Worm (Caenorhabditis elegans) whole organism, L4 larva: Measurements from ENCODE around the gene F59B2.3.

ENCODE experiments used
- F10B5.3 ChIP-seq: sonication (generic microtip); optimal IDR thresholded peaks from 2 replicates; lab custom pipeline; 2016; ENCODE audit warnings: mild to moderate bottlenecking, missing genetic modification characterization, missing compliant biosample characterization
- F26F4.8 ChIP-seq: fragments of 200-800 bp; sonication (Bioruptor generic); conservative IDR thresholded peaks from 2 replicates; pipeline ENCODE4 v1.3.6; 2022; ENCODE audit warnings: missing genetic modification characterization, missing compliant biosample characterization
- F49E8.2 ChIP-seq: sonication (generic microtip); optimal IDR thresholded peaks from 2 replicates; lab custom pipeline; 2016; ENCODE audit warnings: missing compliant biosample characterization, mild to moderate bottlenecking, missing genetic modification characterization, borderline replicate concordance
- T20F7.1 ChIP-seq: fragments of 200-800 bp; sonication (Bioruptor generic); optimal IDR thresholded peaks from 2 replicates; lab custom pipeline; 2018; ENCODE audit warnings: mild to moderate bottlenecking, missing genetic modification characterization, missing compliant biosample characterization
- T26A8.4 ChIP-seq: fragments of 200-800 bp; sonication (Bioruptor generic); IDR thresholded peaks from 2 replicates; pipeline ENCODE4 v1.3.6; 2022; ENCODE audit warnings: missing genetic modification characterization, missing compliant biosample characterization
- Y75B8A.6 ChIP-seq: fragments of 200-800 bp; sonication (Bioruptor generic); IDR thresholded peaks from 2 replicates; pipeline ENCODE4 v1.3.6; 2022; ENCODE audit warnings: missing genetic modification reagents, missing genetic modification characterization, missing compliant biosample characterization
- ZK337.2 ChIP-seq: fragments of 200-800 bp; sonication (Bioruptor generic); IDR thresholded peaks from 2 replicates; pipeline ENCODE4 v1.3.6; 2022; ENCODE audit warnings: missing genetic modification reagents, missing genetic modification characterization, missing compliant biosample characterization
- aha-1 ChIP-seq: fragments of 150-350 bp; peaks from one replicate; lab custom pipeline; 2014; ENCODE audit warnings: missing biosample characterization, missing genetic modification characterization
- ceh-20 ChIP-seq: fragments of 200-800 bp; sonication (Bioruptor generic); IDR thresholded peaks from 2 replicates; pipeline ENCODE4 v1.3.6; 2022; ENCODE audit warnings: missing genetic modification reagents, missing genetic modification characterization, missing compliant biosample characterization
- ceh-44 ChIP-seq: fragments of 200-800 bp; sonication (Bioruptor generic); IDR thresholded peaks from 2 replicates; pipeline ENCODE4 v1.3.6; 2022; ENCODE audit warnings: missing genetic modification reagents, missing genetic modification characterization, missing compliant biosample characterization
- ceh-82 ChIP-seq: sonication (generic microtip); optimal IDR thresholded peaks from 2 replicates; lab custom pipeline; 2017; ENCODE audit warnings: missing biosample characterization, missing genetic modification characterization
- ctbp-1 ChIP-seq: fragments of 200-800 bp; sonication (Bioruptor generic); IDR thresholded peaks from 2 replicates; pipeline ENCODE4 v1.3.6; 2022; ENCODE audit warnings: missing genetic modification reagents, missing genetic modification characterization, missing compliant biosample characterization
- daf-19 ChIP-seq: fragments of 200-800 bp; sonication (Bioruptor generic); conservative IDR thresholded peaks from 2 replicates; pipeline ENCODE4 v1.3.6; 2022; ENCODE audit warnings: missing genetic modification characterization, missing compliant biosample characterization
- dmd-6 ChIP-seq: fragments of 200-800 bp; sonication (Bioruptor generic); IDR thresholded peaks from 2 replicates; pipeline ENCODE4 v1.3.6; 2022; ENCODE audit warnings: missing genetic modification reagents, missing genetic modification characterization, missing compliant biosample characterization
- dmd-9 ChIP-seq: fragments of 200-800 bp; sonication (Bioruptor generic); IDR thresholded peaks from 2 replicates; pipeline ENCODE4 v1.3.6; 2022; ENCODE audit warnings: missing genetic modification reagents, missing genetic modification characterization, missing compliant biosample characterization
- duxl-1 ChIP-seq: sonication (generic microtip); optimal IDR thresholded peaks from 2 replicates; lab custom pipeline; 2016; ENCODE audit warnings: mild to moderate bottlenecking, missing genetic modification characterization, moderate library complexity, missing compliant biosample characterization; ENCODE audit not compliant: poor library complexity
- dve-1 ChIP-seq: sonication (generic microtip); optimal IDR thresholded peaks from 2 replicates; lab custom pipeline; 2017; ENCODE audit warnings: antibody characterized with exemption, mild to moderate bottlenecking, missing genetic modification characterization, missing compliant biosample characterization; ENCODE audit not compliant: insufficient read depth
- gei-8 ChIP-seq: fragments of 200-800 bp; sonication (Bioruptor generic); optimal IDR thresholded peaks from 2 replicates; lab custom pipeline; 2018; ENCODE audit warnings: mild to moderate bottlenecking, missing genetic modification characterization, missing compliant biosample characterization
- hlh-11 ChIP-seq: fragments of 200-800 bp; sonication (Bioruptor generic); optimal IDR thresholded peaks from 2 replicates; lab custom pipeline; 2018; ENCODE audit warnings: mild to moderate bottlenecking, missing genetic modification characterization, missing compliant biosample characterization
- hlh-30 ChIP-seq: sonication (generic microtip); optimal IDR thresholded peaks from 2 replicates; lab custom pipeline; 2017; ENCODE audit warnings: antibody characterized with exemption, mild to moderate bottlenecking, missing genetic modification characterization, missing compliant biosample characterization; ENCODE audit not compliant: insufficient read depth
- hmg-1.1 ChIP-seq: fragments of 200-800 bp; sonication (Bioruptor generic); IDR thresholded peaks from 2 replicates; pipeline ENCODE4 v1.3.6; 2022; ENCODE audit warnings: missing genetic modification reagents, missing genetic modification characterization, missing compliant biosample characterization
- lim-7 ChIP-seq: fragments of 200-800 bp; sonication (Bioruptor generic); IDR thresholded peaks from 2 replicates; pipeline ENCODE4 v1.3.6; 2022; ENCODE audit warnings: missing genetic modification characterization, missing compliant biosample characterization
- lsy-2 ChIP-seq, 2 experiments: fragments of 150-350 bp in 1 of 2; sonication (generic microtip) in 1 of 2; optimal IDR thresholded peaks; 2 replicates each; lab custom pipeline; 2014 to 2017; ENCODE audit warnings: missing biosample characterization in 2 of 2, missing genetic modification characterization in 2 of 2
- madf-5 ChIP-seq, 2 experiments: fragments of 200-800 bp; sonication (Bioruptor generic); IDR thresholded peaks; 2 replicates each; pipeline ENCODE4 v1.3.6; 2022; ENCODE audit warnings: missing compliant biosample characterization in 2 of 2, missing genetic modification characterization in 2 of 2
- madf-9 ChIP-seq: fragments of 200-800 bp; sonication (Bioruptor generic); conservative IDR thresholded peaks from 2 replicates; pipeline ENCODE4 v1.3.6; 2022; ENCODE audit warnings: missing genetic modification reagents, missing genetic modification characterization, missing compliant biosample characterization
- mdt-29 ChIP-seq: fragments of 200-800 bp; sonication (Bioruptor generic); IDR thresholded peaks from 2 replicates; pipeline ENCODE4 v1.3.6; 2022; ENCODE audit warnings: missing genetic modification reagents, missing genetic modification characterization, missing compliant biosample characterization
- mep-1 ChIP-seq: fragments of 150-350 bp; sonication (generic microtip); optimal IDR thresholded peaks from 3 replicates; lab custom pipeline; 2014; ENCODE audit warnings: missing biosample characterization, missing genetic modification characterization
- mxl-3 ChIP-seq: fragments of 200-800 bp; sonication (Bioruptor generic); optimal IDR thresholded peaks from 2 replicates; lab custom pipeline; 2018; ENCODE audit warnings: mild to moderate bottlenecking, missing genetic modification characterization, missing compliant biosample characterization
- nhr-102 ChIP-seq: sonication (generic microtip); optimal IDR thresholded peaks from 2 replicates; lab custom pipeline; 2016; ENCODE audit warnings: mild to moderate bottlenecking, missing genetic modification characterization, moderate library complexity, missing compliant biosample characterization
- nhr-25 ChIP-seq: sonication (generic microtip); optimal IDR thresholded peaks from 2 replicates; lab custom pipeline; 2017; ENCODE audit warnings: missing genetic modification characterization, mild to moderate bottlenecking, missing compliant biosample characterization, antibody characterized with exemption, moderate library complexity, borderline replicate concordance; ENCODE audit not compliant: insufficient read depth
- nhr-48 ChIP-seq: sonication (generic microtip); optimal IDR thresholded peaks from 2 replicates; lab custom pipeline; 2016; ENCODE audit warnings: mild to moderate bottlenecking, missing genetic modification characterization, missing compliant biosample characterization
- pha-4 ChIP-seq, 2 experiments: fragments of 150-350 bp in 1 of 2; fragments of 200-800 bp in 1 of 2; sonication (Bioruptor generic) in 1 of 2; IDR thresholded peaks in 1 of 2; optimal IDR thresholded peaks in 1 of 2; 2 replicates each; pipeline versions ENCODE4 v1.3.6 to Lab custom; 2014 to 2022; ENCODE audit warnings: missing genetic modification characterization in 2 of 2, missing genetic modification reagents in 2 of 2, missing biosample characterization in 1 of 2, missing compliant biosample characterization in 1 of 2
- rbr-2 ChIP-seq: sonication (generic microtip); optimal IDR thresholded peaks from 2 replicates; lab custom pipeline; 2016; ENCODE audit warnings: missing genotype, missing genetic modification characterization, missing compliant biosample characterization
- saeg-2 ChIP-seq: fragments of 200-800 bp; sonication (Bioruptor generic); IDR thresholded peaks from 2 replicates; pipeline ENCODE4 v1.3.6; 2022; ENCODE audit warnings: missing genetic modification reagents, missing genetic modification characterization, missing compliant biosample characterization
- sdz-12 ChIP-seq: fragments of 200-800 bp; sonication (Bioruptor generic); optimal IDR thresholded peaks from 2 replicates; lab custom pipeline; 2018; ENCODE audit warnings: mild to moderate bottlenecking, missing genetic modification characterization, missing compliant biosample characterization
- set-16 ChIP-seq: fragments of 200-800 bp; sonication (Bioruptor generic); IDR thresholded peaks from 2 replicates; pipeline ENCODE4 v1.3.6; 2022; ENCODE audit warnings: missing genetic modification reagents, missing genetic modification characterization, missing compliant biosample characterization
- spr-1 ChIP-seq: sonication (generic microtip); optimal IDR thresholded peaks from 2 replicates; lab custom pipeline; 2016; ENCODE audit warnings: mild to moderate bottlenecking, missing genetic modification characterization, missing compliant biosample characterization
- spr-3 ChIP-seq: fragments of 200-800 bp; sonication (Bioruptor generic); optimal IDR thresholded peaks from 2 replicates; lab custom pipeline; 2018; ENCODE audit warnings: mild to moderate bottlenecking, missing genetic modification characterization, missing compliant biosample characterization
- unc-62 ChIP-seq, 3 experiments: fragments of 150-350 bp in 1 of 3; sonication (generic microtip); optimal IDR thresholded peaks in 2 of 3; peaks in 1 of 3; 1 replicate in 1 of 3; 2 replicates in 2 of 3; lab custom pipeline; 2014 to 2017; ENCODE audit warnings: missing biosample characterization in 3 of 3, missing genetic modification characterization in 3 of 3, missing genetic modification reagents in 3 of 3, missing genotype in 1 of 3
- zfp-3 ChIP-seq: fragments of 200-800 bp; sonication (Bioruptor generic); conservative IDR thresholded peaks from 2 replicates; pipeline ENCODE4 v1.3.6; 2022; ENCODE audit warnings: missing genetic modification reagents, missing genetic modification characterization, missing compliant biosample characterization
- zip-11 ChIP-seq: fragments of 200-800 bp; sonication (Bioruptor generic); IDR thresholded peaks from 2 replicates; pipeline ENCODE4 v1.3.6; 2022; ENCODE audit warnings: missing genetic modification characterization, missing compliant biosample characterization
- ztf-11 ChIP-seq: fragments of 150-350 bp; optimal IDR thresholded peaks from 2 replicates; lab custom pipeline; 2014; ENCODE audit warnings: missing biosample characterization, missing genetic modification characterization

Gene F59B2.3

ce11 chrIII:8978512-8979352, 20.8 kb downstream of the F59B2.3 start:
- TF ChIP-seq rbr-2 (tag; lab: Kevin White, UChicago) (no peak), dve-1 (tag; lab: Kevin White, UChicago) (peak; percentile 32), nhr-25 (tag; lab: Kevin White, UChicago) (no peak), F49E8.2 (no peak), lsy-2 (tag; optimal IDR thresholded peaks at IDR 0.05; lab: Kevin White, UChicago) (peak in 1 of 2 experiments; percentile 32), mxl-3 (no peak), Y75B8A.6 (0 out of 2 replicates have a peak, but pooled peaks have one; percentile 2), ceh-20 (GFP tag; lab: Robert Waterston, UW) (0 out of 2 replicates have a peak, but pooled peaks have one; percentile 28), hmg-1.1 (GFP tag; lab: Robert Waterston, UW) (0 out of 2 replicates have a peak, but pooled peaks have one; percentile 35), lim-7 (GFP tag; lab: Robert Waterston, UW) (0 out of 2 replicates have a peak, but pooled peaks have one; percentile 5), hlh-30 (tag; lab: Kevin White, UChicago) (peak; percentile 29), ceh-44 (GFP tag; lab: Robert Waterston, UW) (no peak), aha-1 (tag; lab: Kevin White, UChicago) (peak; percentile 58), unc-62 (GFP tag; optimal IDR thresholded peaks at IDR 0.05 in 1 of 2; lab: Kevin White, UChicago) (peak in 1 of 2 experiments; percentile 82), unc-62 (tag; optimal IDR thresholded peaks at IDR 0.05; lab: Kevin White, UChicago) (no peak), saeg-2 (GFP tag; lab: Robert Waterston, UW) (peak; percentile 53; the same call in 1 of the 2 replicates), ZK337.2 (no peak), duxl-1 (peak; percentile 23), dmd-6 (0 out of 2 replicates have a peak, but pooled peaks have one; percentile 26), spr-3 (GFP tag; lab: Kevin White, UChicago) (peak; percentile 19), dmd-9 (GFP tag; lab: Robert Waterston, UW) (peak; percentile 27; the same call in 1 of the 2 replicates), hlh-11 (tag; lab: Kevin White, UChicago) (peak; percentile 29), mdt-29 (GFP tag; lab: Robert Waterston, UW) (0 out of 2 replicates have a peak, but pooled peaks have one; percentile 36)
- TF ChIP-seq, all 104 proteins: peak for 16

ce11 chrIII:8974835-8975234, 24.7 kb downstream of the F59B2.3 start:
- no peak for TF ChIP-seq aha-1 (tag; lab: Kevin White, UChicago)
- no peak for TF ChIP-seq daf-19 (GFP tag; lab: Robert Waterston, UW)
- TF ChIP-seq madf-9 (GFP tag; lab: Robert Waterston, UW) = 0 out of 2 replicates have a peak, but pooled peaks have one; percentile 35
- TF ChIP-seq ceh-44 (GFP tag; lab: Robert Waterston, UW) = no peak
- peak; percentile 40 for TF ChIP-seq nhr-102
- TF ChIP-seq T20F7.1 (GFP tag; lab: Kevin White, UChicago) = no peak
- TF ChIP-seq lim-7 (GFP tag; lab: Robert Waterston, UW) = 0 out of 2 replicates have a peak, but pooled peaks have one; percentile 55
- peak; percentile 50 for TF ChIP-seq spr-1 (tag; lab: Kevin White, UChicago)
- peak; percentile 57 for TF ChIP-seq mep-1
- peak; percentile 41 for TF ChIP-seq gei-8 (GFP tag; lab: Kevin White, UChicago)
- TF ChIP-seq lsy-2 (tag; optimal IDR thresholded peaks at IDR 0.05; lab: Kevin White, UChicago) = peak in 1 of 2 experiments; percentile 7
- no peak for TF ChIP-seq ceh-82 (tag; lab: Kevin White, UChicago)
- TF ChIP-seq T26A8.4 = peak; percentile 37; the same call in 1 of the 2 replicates
- peak; percentile 17 for TF ChIP-seq dve-1 (tag; lab: Kevin White, UChicago)
- no peak for TF ChIP-seq F26F4.8 (GFP tag; lab: Robert Waterston, UW)
- TF ChIP-seq set-16 = no peak
- TF ChIP-seq zfp-3 (GFP tag; lab: Robert Waterston, UW) = peak; percentile 87
- no peak for TF ChIP-seq zip-11
- TF ChIP-seq pha-4 (GFP tag; IDR thresholded peaks at IDR 0.05; lab: Robert Waterston, UW) = peak; percentile 33; the same call in 1 of the 2 replicates
- TF ChIP-seq pha-4 (tag; optimal IDR thresholded peaks at IDR 0.05; lab: Kevin White, UChicago) = no peak
- peak; percentile 5 for TF ChIP-seq nhr-48 (tag; lab: Kevin White, UChicago)
- TF ChIP-seq sdz-12 (GFP tag; lab: Kevin White, UChicago) = no peak
- TF ChIP-seq ctbp-1 = peak; percentile 22; the same call in 1 of the 2 replicates
- TF ChIP-seq madf-5 (GFP tag; IDR thresholded peaks at IDR 0.05; lab: Robert Waterston, UW) = no peak
- TF ChIP-seq ztf-11 (tag; lab: Kevin White, UChicago) = no peak
- no peak for TF ChIP-seq F10B5.3
- no peak for TF ChIP-seq saeg-2 (GFP tag; lab: Robert Waterston, UW)
